Worm (Caenorhabditis elegans) whole organism, young adult: ENCODE measurements around the gene srw-41.
A peak's percentile ranks its signal among the peaks of the same experiment; 100 is the strongest.

Source experiments
- D2030.7 ChIP-seq: fragments of 200-800 bp; sonication (Bioruptor generic); IDR thresholded peaks from 2 replicates; pipeline ENCODE4 v1.3.6; 2022; ENCODE audit warnings: missing genetic modification reagents, missing genetic modification characterization, missing compliant biosample characterization
- F37B4.10 ChIP-seq: fragments of 200-800 bp; sonication (Bioruptor generic); IDR thresholded peaks from 2 replicates; pipeline ENCODE4 v1.3.6; 2022; ENCODE audit warnings: missing genetic modification characterization, missing compliant biosample characterization
- F39B2.1 ChIP-seq: fragments of 200-800 bp; sonication (Bioruptor generic); IDR thresholded peaks from 2 replicates; pipeline ENCODE4 v1.3.6; 2022; ENCODE audit warnings: missing genetic modification reagents, missing genetic modification characterization, missing compliant biosample characterization
- F57C9.4 ChIP-seq: sonication (generic microtip); optimal IDR thresholded peaks from 2 replicates; lab custom pipeline; 2017; ENCODE audit warnings: mild to moderate bottlenecking, missing genetic modification characterization, missing compliant biosample characterization
- K12H6.12 ChIP-seq: fragments of 200-800 bp; sonication (Bioruptor generic); optimal IDR thresholded peaks from 2 replicates; lab custom pipeline; 2018; ENCODE audit warnings: mild to moderate bottlenecking, missing genetic modification characterization, missing compliant biosample characterization
- T07F8.4 ChIP-seq: sonication (generic microtip); optimal IDR thresholded peaks from 2 replicates; lab custom pipeline; 2016; ENCODE audit warnings: mild to moderate bottlenecking, missing genetic modification characterization, moderate library complexity, missing compliant biosample characterization
- T26A5.8 ChIP-seq: sonication (generic microtip); optimal IDR thresholded peaks from 2 replicates; lab custom pipeline; 2016; ENCODE audit warnings: missing genetic modification characterization, missing compliant biosample characterization
- Y53F4B.3 ChIP-seq: fragments of 200-800 bp; sonication (Bioruptor generic); IDR thresholded peaks from 2 replicates; pipeline ENCODE4 v1.3.6; 2022; ENCODE audit warnings: missing genetic modification reagents, missing genetic modification characterization, missing compliant biosample characterization
- Y56A3A.18 ChIP-seq: fragments of 200-800 bp; sonication (Bioruptor generic); IDR thresholded peaks from 2 replicates; pipeline ENCODE4 v1.3.6; 2022; ENCODE audit warnings: missing genetic modification reagents, missing genetic modification characterization, missing compliant biosample characterization
- aptf-3 ChIP-seq: fragments of 200-800 bp; sonication (Bioruptor generic); IDR thresholded peaks from 2 replicates; pipeline ENCODE4 v1.3.6; 2022; ENCODE audit warnings: missing genetic modification characterization, missing compliant biosample characterization
- attf-5 ChIP-seq: fragments of 200-800 bp; sonication (Bioruptor generic); optimal IDR thresholded peaks from 2 replicates; lab custom pipeline; 2018; ENCODE audit warnings: mild to moderate bottlenecking, missing genetic modification characterization, missing compliant biosample characterization
- ccch-3 ChIP-seq: fragments of 200-800 bp; sonication (Bioruptor generic); optimal IDR thresholded peaks from 2 replicates; lab custom pipeline; 2018; ENCODE audit warnings: mild to moderate bottlenecking, missing genetic modification characterization, missing compliant biosample characterization
- ceh-100 ChIP-seq: fragments of 200-800 bp; sonication (Bioruptor generic); IDR thresholded peaks from 2 replicates; pipeline ENCODE4 v1.3.6; 2022; ENCODE audit warnings: missing genetic modification reagents, missing genetic modification characterization, missing compliant biosample characterization
- ceh-40 ChIP-seq: fragments of 200-800 bp; sonication (Bioruptor generic); IDR thresholded peaks from 2 replicates; pipeline ENCODE4 v1.3.6; 2022; ENCODE audit warnings: missing genetic modification characterization, missing compliant biosample characterization
- ceh-79 ChIP-seq: sonication (generic microtip); optimal IDR thresholded peaks from 2 replicates; lab custom pipeline; 2017; ENCODE audit warnings: mild to moderate bottlenecking, missing genetic modification characterization, missing compliant biosample characterization
- chd-7 ChIP-seq: sonication (generic microtip); optimal IDR thresholded peaks from 2 replicates; lab custom pipeline; 2016; ENCODE audit warnings: mild to moderate bottlenecking, missing genetic modification characterization, moderate library complexity, missing compliant biosample characterization
- die-1 ChIP-seq: sonication (generic microtip); optimal IDR thresholded peaks from 2 replicates; lab custom pipeline; 2016; ENCODE audit warnings: missing genotype, mild to moderate bottlenecking, missing genetic modification characterization, missing compliant biosample characterization
- dox-1 ChIP-seq: fragments of 200-800 bp; sonication (Bioruptor generic); IDR thresholded peaks from 2 replicates; pipeline ENCODE4 v1.3.6; 2022; ENCODE audit warnings: missing genetic modification reagents, missing genetic modification characterization, missing compliant biosample characterization
- egrh-3 ChIP-seq: fragments of 200-800 bp; sonication (Bioruptor generic); IDR thresholded peaks from 2 replicates; pipeline ENCODE4 v1.3.6; 2022; ENCODE audit warnings: missing genetic modification reagents, missing genetic modification characterization, missing compliant biosample characterization
- fkh-3 ChIP-seq: sonication (generic microtip); optimal IDR thresholded peaks from 2 replicates; lab custom pipeline; 2016; ENCODE audit warnings: mild to moderate bottlenecking, missing genetic modification characterization, missing compliant biosample characterization
- hmg-1.2 ChIP-seq: fragments of 200-800 bp; sonication (Bioruptor generic); IDR thresholded peaks from 2 replicates; pipeline ENCODE4 v1.3.6; 2022; ENCODE audit warnings: missing genetic modification reagents, missing genetic modification characterization, missing compliant biosample characterization
- hsf-1 ChIP-seq: fragments of 200-800 bp; sonication (Bioruptor generic); IDR thresholded peaks from 2 replicates; pipeline ENCODE4 v1.3.6; 2022; ENCODE audit warnings: missing genetic modification reagents, missing genetic modification characterization, missing compliant biosample characterization
- let-526 ChIP-seq: fragments of 200-800 bp; sonication (Bioruptor generic); IDR thresholded peaks from 2 replicates; pipeline ENCODE4 v1.3.6; 2022; ENCODE audit warnings: missing genetic modification reagents, missing genetic modification characterization, missing compliant biosample characterization
- let-607 ChIP-seq, 2 experiments: fragments of 200-800 bp in 1 of 2; sonication (Bioruptor generic) in 1 of 2; sonication (generic microtip) in 1 of 2; optimal IDR thresholded peaks; 2 replicates each; lab custom pipeline; 2016 to 2018; ENCODE audit warnings: mild to moderate bottlenecking in 2 of 2, missing compliant biosample characterization in 2 of 2, missing genetic modification characterization in 2 of 2, moderate library complexity in 2 of 2, missing genotype in 1 of 2
- lin-26 ChIP-seq: fragments of 200-800 bp; sonication (Bioruptor generic); IDR thresholded peaks from 2 replicates; pipeline ENCODE4 v1.3.6; 2022; ENCODE audit warnings: missing genetic modification reagents, missing genetic modification characterization, missing compliant biosample characterization
- lin-35 ChIP-seq, 3 experiments: fragments of 150-350 bp in 2 of 3; sonication (generic microtip) in 1 of 3; optimal IDR thresholded peaks; 2 replicates each; lab custom pipeline; 2014 to 2018; ENCODE audit warnings: missing biosample characterization in 3 of 3, missing genetic modification characterization in 3 of 3, missing genetic modification reagents in 3 of 3
- lin-54 ChIP-seq: fragments of 200-800 bp; sonication (Bioruptor generic); optimal IDR thresholded peaks from 2 replicates; lab custom pipeline; 2018; ENCODE audit warnings: mild to moderate bottlenecking, missing genetic modification characterization, missing compliant biosample characterization
- lsl-1 ChIP-seq: fragments of 200-800 bp; sonication (Bioruptor generic); optimal IDR thresholded peaks from 2 replicates; lab custom pipeline; 2018; ENCODE audit warnings: mild to moderate bottlenecking, missing genetic modification characterization, moderate library complexity, missing compliant biosample characterization
- lsy-27 ChIP-seq: sonication (generic microtip); optimal IDR thresholded peaks from 2 replicates; lab custom pipeline; 2017; ENCODE audit warnings: missing genetic modification characterization, mild to moderate bottlenecking, missing compliant biosample characterization, antibody characterized with exemption, missing genotype, borderline replicate concordance; ENCODE audit not compliant: insufficient read depth
- madf-10 ChIP-seq: sonication (generic microtip); optimal IDR thresholded peaks from 2 replicates; lab custom pipeline; 2016; ENCODE audit warnings: mild to moderate bottlenecking, missing genetic modification characterization, missing compliant biosample characterization
- nfya-2 ChIP-seq: fragments of 200-800 bp; sonication (Bioruptor generic); IDR thresholded peaks from 2 replicates; pipeline ENCODE4 v1.3.6; 2022; ENCODE audit warnings: missing genetic modification reagents, missing genetic modification characterization, missing compliant biosample characterization
- nfyb-1 ChIP-seq: fragments of 200-800 bp; sonication (Bioruptor generic); IDR thresholded peaks from 2 replicates; pipeline ENCODE4 v1.3.6; 2022; ENCODE audit warnings: missing genetic modification reagents, missing genetic modification characterization, missing compliant biosample characterization
- pha-4 ChIP-seq: fragments of 150-350 bp; sonication (generic microtip); optimal IDR thresholded peaks from 2 replicates; lab custom pipeline; 2014; ENCODE audit warnings: missing biosample characterization, missing genetic modification reagents, missing genetic modification characterization
- rec-8 ChIP-seq, 2 experiments: sonication (generic microtip); optimal IDR thresholded peaks; 2 replicates each; lab custom pipeline; 2016; ENCODE audit warnings: mild to moderate bottlenecking in 2 of 2, missing genetic modification characterization in 2 of 2, missing genetic modification reagents in 2 of 2, missing genotype in 2 of 2, missing biosample characterization in 1 of 2, missing compliant biosample characterization in 1 of 2, moderate library complexity in 1 of 2
- repo-1 ChIP-seq: sonication (generic microtip); optimal IDR thresholded peaks from 2 replicates; lab custom pipeline; 2017; ENCODE audit warnings: mild to moderate bottlenecking, missing genetic modification characterization, missing compliant biosample characterization
- sea-2 ChIP-seq: fragments of 200-800 bp; sonication (Bioruptor generic); IDR thresholded peaks from 2 replicates; pipeline ENCODE4 v1.3.6; 2022; ENCODE audit warnings: missing genetic modification characterization, missing compliant biosample characterization
- snpc-1.1 ChIP-seq: sonication (generic microtip); optimal IDR thresholded peaks from 2 replicates; lab custom pipeline; 2017; ENCODE audit warnings: missing genetic modification characterization, mild to moderate bottlenecking, missing compliant biosample characterization, antibody characterized with exemption, moderate library complexity, missing genotype, missing genetic modification reagents; ENCODE audit not compliant: insufficient read depth
- snpc-3.4 ChIP-seq: sonication (generic microtip); optimal IDR thresholded peaks from 2 replicates; lab custom pipeline; 2017; ENCODE audit warnings: missing genetic modification characterization, mild to moderate bottlenecking, missing compliant biosample characterization, antibody characterized with exemption, moderate library complexity, missing genotype, missing genetic modification reagents
- snpc-4 ChIP-seq, 5 experiments: fragments of 150-350 bp in 1 of 5; sonication (generic microtip) in 4 of 5; optimal IDR thresholded peaks; 2 replicates each; lab custom pipeline; 2014 to 2018; ENCODE audit warnings: missing genetic modification characterization in 5 of 5, missing biosample characterization in 3 of 5, antibody characterized with exemption in 2 of 5, mild to moderate bottlenecking in 2 of 5, missing compliant biosample characterization in 2 of 5, missing genotype in 2 of 5, moderate library complexity in 2 of 5, missing genetic modification reagents in 1 of 5
- somi-1 ChIP-seq: fragments of 200-800 bp; sonication (Bioruptor generic); optimal IDR thresholded peaks from 2 replicates; lab custom pipeline; 2018; ENCODE audit warnings: mild to moderate bottlenecking, missing genetic modification characterization, missing compliant biosample characterization
- sptf-2 ChIP-seq: fragments of 200-800 bp; sonication (Bioruptor generic); optimal IDR thresholded peaks from 2 replicates; lab custom pipeline; 2018; ENCODE audit warnings: mild to moderate bottlenecking, missing genetic modification characterization, missing compliant biosample characterization
- tlf-1 ChIP-seq: fragments of 200-800 bp; sonication (Bioruptor generic); optimal IDR thresholded peaks from 2 replicates; lab custom pipeline; 2018; ENCODE audit warnings: mild to moderate bottlenecking, missing genetic modification characterization, missing compliant biosample characterization
- unc-62 ChIP-seq: fragments of 150-350 bp; optimal IDR thresholded peaks from 2 replicates; lab custom pipeline; 2014; ENCODE audit warnings: missing biosample characterization, missing genetic modification reagents, missing genetic modification characterization
- zfh-2 ChIP-seq: fragments of 200-800 bp; sonication (Bioruptor generic); conservative IDR thresholded peaks from 2 replicates; pipeline ENCODE4 v1.3.6; 2022; ENCODE audit warnings: missing genetic modification reagents, missing genetic modification characterization, missing compliant biosample characterization
- zim-3 ChIP-seq: sonication (generic microtip); optimal IDR thresholded peaks from 2 replicates; lab custom pipeline; 2017; ENCODE audit warnings: mild to moderate bottlenecking, missing genetic modification characterization, moderate library complexity, missing compliant biosample characterization
- ztf-28 ChIP-seq: fragments of 200-800 bp; sonication (Bioruptor generic); IDR thresholded peaks from 2 replicates; pipeline ENCODE4 v1.3.6; 2022; ENCODE audit warnings: missing genetic modification reagents, missing genetic modification characterization, missing compliant biosample characterization

srw-41 gene

DNA sequence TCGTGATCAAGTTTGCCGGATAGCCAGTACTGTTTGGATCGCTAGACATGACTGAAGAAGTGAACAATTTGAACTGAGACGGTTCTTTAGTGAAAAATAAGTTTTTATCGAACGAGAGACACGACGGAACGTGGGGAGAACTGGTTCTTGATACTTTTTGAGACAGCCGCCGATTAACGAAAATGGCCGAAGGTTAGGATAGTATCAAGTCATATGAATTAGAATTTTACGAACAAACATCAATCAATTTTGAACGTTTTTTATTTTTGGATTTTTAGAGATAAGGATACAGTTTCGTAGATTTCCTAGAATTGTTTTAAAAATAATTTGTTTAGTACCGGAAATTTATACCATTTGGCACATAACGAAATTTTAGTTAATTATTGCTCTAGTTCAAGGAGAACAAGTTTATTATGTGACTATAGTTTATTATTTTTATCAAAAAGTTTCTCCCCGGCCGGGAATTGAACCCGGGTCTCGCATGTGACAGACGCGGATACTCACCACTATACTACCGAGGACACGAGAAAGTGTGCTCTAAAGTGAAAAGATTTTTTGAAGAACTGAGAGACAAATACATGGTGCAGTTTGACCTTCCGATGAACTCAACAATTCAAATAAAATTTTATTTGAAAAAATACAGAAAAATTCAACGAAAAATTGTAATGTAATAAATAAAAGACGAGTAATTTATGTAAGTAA, 48.8 kb upstream of the srw-41 start, which contains the start of gene W06G6.20 (continued):
- TF ChIP-seq sptf-2 (GFP tag; lab: Kevin White, UChicago) (no peak), madf-10 (tag; lab: Kevin White, UChicago) (peak; percentile 3), somi-1 (no peak), Y53F4B.3 (GFP tag; lab: Robert Waterston, UW) (no peak), egrh-3 (GFP tag; lab: Robert Waterston, UW) (no peak), tlf-1 (no peak), lin-26 (GFP tag; lab: Robert Waterston, UW) (peak; percentile 86), F57C9.4 (tag; lab: Kevin White, UChicago) (no peak), chd-7 (tag; lab: Kevin White, UChicago) (no peak), let-607 (tag; optimal IDR thresholded peaks at IDR 0.05; lab: Kevin White, UChicago) (peak in 1 of 2 experiments; percentile 44), K12H6.12 (tag; lab: Kevin White, UChicago) (no peak), snpc-4 (GFP tag; optimal IDR thresholded peaks at IDR 0.05; lab: Kevin White, UChicago) (peak; percentile 44), snpc-4 (tag; optimal IDR thresholded peaks at IDR 0.05; lab: Kevin White, UChicago) (peak in 3 of 4 experiments; percentile 29 to 85 (median 76)), nfyb-1 (GFP tag; lab: Robert Waterston, UW) (0 out of 2 replicates have a peak, but pooled peaks have one; percentile 47), attf-5 (GFP tag; lab: Kevin White, UChicago) (no peak), lin-35 (GFP tag; optimal IDR thresholded peaks at IDR 0.05; lab: Kevin White, UChicago) (no peak), F37B4.10 (GFP tag; lab: Robert Waterston, UW) (no peak), T26A5.8 (tag; lab: Kevin White, UChicago) (no peak), hsf-1 (peak; percentile 20; the same call in 1 of the 2 replicates), lsl-1 (GFP tag; lab: Kevin White, UChicago) (no peak), ccch-3 (GFP tag; lab: Kevin White, UChicago) (no peak), lin-54 (GFP tag; lab: Kevin White, UChicago) (peak; percentile 10), ceh-79 (tag; lab: Kevin White, UChicago) (no peak), die-1 (tag; lab: Kevin White, UChicago) (peak; percentile 72), rec-8 (tag; optimal IDR thresholded peaks at IDR 0.05; lab: Kevin White, UChicago) (peak in 1 of 2 experiments; percentile 11), T07F8.4 (tag; lab: Kevin White, UChicago) (peak; percentile 40), dox-1 (GFP tag; lab: Robert Waterston, UW) (0 out of 2 replicates have a peak, but pooled peaks have one; percentile 18), D2030.7 (GFP tag; lab: Robert Waterston, UW) (0 out of 2 replicates have a peak, but pooled peaks have one; percentile 22), snpc-3.4 (peak; percentile 59), lsy-27 (tag; lab: Kevin White, UChicago) (peak; percentile 22), fkh-3 (tag; lab: Kevin White, UChicago) (no peak), Y56A3A.18 (GFP tag; lab: Robert Waterston, UW) (no peak), F39B2.1 (GFP tag; lab: Robert Waterston, UW) (no peak), ztf-28 (GFP tag; lab: Robert Waterston, UW) (no peak), zim-3 (tag; lab: Kevin White, UChicago) (no peak), snpc-1.1 (tag; lab: Kevin White, UChicago) (peak; percentile 75), let-526 (GFP tag; lab: Robert Waterston, UW) (no peak), unc-62 (GFP tag; lab: Kevin White, UChicago) (no peak), nfya-2 (GFP tag; lab: Robert Waterston, UW) (no peak), zfh-2 (GFP tag; lab: Robert Waterston, UW) (no peak), repo-1 (no peak), pha-4 (no peak), hmg-1.2 (peak; percentile 50; the same call in 1 of the 2 replicates), sea-2 (no peak), aptf-3 (GFP tag; lab: Robert Waterston, UW) (no peak), ceh-100 (GFP tag; lab: Robert Waterston, UW) (0 out of 2 replicates have a peak, but pooled peaks have one; percentile 9), ceh-40 (no peak)
